Worm (Caenorhabditis elegans): Measurements from ENCODE around the gene rap-2.

ce11 chrV:15087207-15087706, 23.4 kb upstream of the rap-2 start, which contains the start of the genes C01G10.15 and C01G10.6:
- TF ChIP-seq spr-3 (GFP tag; optimal IDR thresholded peaks at IDR 0.05) (no peak), nhr-25 (tag; optimal IDR thresholded peaks at IDR 0.05; ENCODE audit: borderline replicate concordance, insufficient read depth) (no peak), dmd-6 (GFP tag; IDR thresholded peaks at IDR 0.05) (no peak), unc-62 (GFP tag; optimal IDR thresholded peaks at IDR 0.05 in 1 of 2) (no peak), unc-62 (tag; optimal IDR thresholded peaks at IDR 0.05) (no peak), dve-1 (tag; optimal IDR thresholded peaks at IDR 0.05; ENCODE audit: insufficient read depth) (no peak), nhr-237 (tag; optimal IDR thresholded peaks at IDR 0.05) (no peak), nhr-10 (tag; optimal IDR thresholded peaks at IDR 0.05) (no peak), ZK546.5 (tag; optimal IDR thresholded peaks at IDR 0.05) (no peak), ces-1 (GFP tag; optimal IDR thresholded peaks at IDR 0.05) (no peak), gei-8 (GFP tag; optimal IDR thresholded peaks at IDR 0.05) (no peak), ceh-32 (tag; optimal IDR thresholded peaks at IDR 0.05; ENCODE audit: poor library complexity) (no peak)

Measured in whole organism, L4 larva.